Worm (Caenorhabditis elegans) whole organism, early embryonic: Measurements from ENCODE around the gene twk-6.

Experiments
- B0310.2 ChIP-seq: sonication (generic microtip); optimal IDR thresholded peaks from 2 replicates; lab custom pipeline; 2016; ENCODE audit warnings: mild to moderate bottlenecking, missing genetic modification characterization, missing compliant biosample characterization
- F13C5.2 ChIP-seq: sonication (generic microtip); optimal IDR thresholded peaks from 2 replicates; lab custom pipeline; 2017; ENCODE audit warnings: mild to moderate bottlenecking, missing genetic modification characterization, inconsistent platforms, missing compliant biosample characterization
- aly-1 ChIP-seq: sonication (generic microtip); optimal IDR thresholded peaks from 2 replicates; lab custom pipeline; 2016; ENCODE audit warnings: missing genetic modification characterization, missing compliant biosample characterization
- ama-1 ChIP-seq: fragments of 150-350 bp; optimal IDR thresholded peaks from 2 replicates; lab custom pipeline; 2014
- ceh-13 ChIP-seq: fragments of 200-800 bp; sonication (Bioruptor generic); optimal IDR thresholded peaks from 2 replicates; lab custom pipeline; 2018; ENCODE audit warnings: mild to moderate bottlenecking, missing genetic modification characterization, missing compliant biosample characterization
- ceh-36 ChIP-seq: sonication (generic microtip); optimal IDR thresholded peaks from 2 replicates; lab custom pipeline; 2016; ENCODE audit warnings: missing genetic modification characterization, inconsistent platforms, missing compliant biosample characterization
- ets-7 ChIP-seq: sonication (generic microtip); optimal IDR thresholded peaks from 2 replicates; lab custom pipeline; 2016; ENCODE audit warnings: missing genotype, missing genetic modification characterization, missing compliant biosample characterization
- flt-1 ChIP-seq: fragments of 200-800 bp; sonication (Bioruptor generic); IDR thresholded peaks from 2 replicates; pipeline ENCODE4 v1.3.6; 2022; ENCODE audit warnings: missing genetic modification characterization, missing compliant biosample characterization
- hmbx-1 ChIP-seq: sonication (generic microtip); optimal IDR thresholded peaks from 2 replicates; lab custom pipeline; 2016; ENCODE audit warnings: mild to moderate bottlenecking, missing genetic modification characterization, missing compliant biosample characterization
- hmg-4 ChIP-seq: fragments of 200-800 bp; sonication (Bioruptor generic); optimal IDR thresholded peaks from 2 replicates; lab custom pipeline; 2018; ENCODE audit warnings: mild to moderate bottlenecking, missing genetic modification characterization, missing compliant biosample characterization
- hnd-1 ChIP-seq: sonication (generic microtip); optimal IDR thresholded peaks from 2 replicates; lab custom pipeline; 2016; ENCODE audit warnings: missing genetic modification characterization, missing compliant biosample characterization
- pes-1 ChIP-seq: fragments of 200-800 bp; sonication (Bioruptor generic); IDR thresholded peaks from 2 replicates; pipeline ENCODE4 v1.3.6; 2022; ENCODE audit warnings: missing genetic modification reagents, missing genetic modification characterization, missing compliant biosample characterization
- scrt-1 ChIP-seq: fragments of 200-800 bp; sonication (Bioruptor generic); IDR thresholded peaks from 2 replicates; pipeline ENCODE4 v1.3.6; 2022; ENCODE audit warnings: missing genetic modification characterization, missing compliant biosample characterization
- sea-1 ChIP-seq: fragments of 200-800 bp; sonication (Bioruptor generic); conservative IDR thresholded peaks from 2 replicates; pipeline ENCODE4 v1.3.6; 2022; ENCODE audit warnings: missing genetic modification characterization, missing compliant biosample characterization
- tbx-11 ChIP-seq: fragments of 200-800 bp; sonication (Bioruptor generic); IDR thresholded peaks from 2 replicates; pipeline ENCODE4 v1.3.6; 2022; ENCODE audit warnings: missing genetic modification characterization, missing compliant biosample characterization
- tbx-37 ChIP-seq: fragments of 200-800 bp; sonication (Bioruptor generic); conservative IDR thresholded peaks from 2 replicates; pipeline ENCODE4 v1.3.6; 2022; ENCODE audit warnings: missing genetic modification reagents, missing genetic modification characterization, missing compliant biosample characterization
- tra-4 ChIP-seq: sonication (generic microtip); optimal IDR thresholded peaks from 2 replicates; lab custom pipeline; 2017; ENCODE audit warnings: missing genetic modification characterization, missing compliant biosample characterization

twk-6 gene

DNA sequence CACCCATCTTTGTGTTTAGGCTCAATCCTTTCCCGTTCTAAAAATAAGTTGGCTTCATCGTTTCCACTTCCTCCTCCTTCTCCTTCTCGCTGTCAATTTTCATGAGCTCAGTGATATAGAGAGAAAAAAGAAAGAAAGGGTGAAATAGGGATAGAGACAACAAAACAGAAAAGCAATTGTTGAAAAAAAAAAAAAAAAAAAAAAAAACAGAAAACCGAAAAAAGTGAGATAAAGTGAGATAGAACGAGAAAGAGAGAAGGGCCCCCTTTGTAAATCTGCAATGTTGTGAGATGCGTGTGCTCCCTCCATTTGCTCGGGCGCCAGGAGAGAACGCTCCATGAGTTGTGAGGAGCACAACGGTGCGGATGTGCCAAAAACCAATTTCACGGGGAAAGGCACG is 18.8 kb upstream of the twk-6 start:
- TF ChIP-seq hmg-4 (GFP tag; lab: Kevin White, UChicago) (no peak), hmbx-1 (tag; lab: Kevin White, UChicago) (no peak), sea-1 (no peak), scrt-1 (GFP tag; lab: Robert Waterston, UW) (no peak), aly-1 (tag; lab: Kevin White, UChicago) (no peak), tbx-11 (no peak), flt-1 (GFP tag; lab: Robert Waterston, UW) (no peak), pes-1 (GFP tag; lab: Robert Waterston, UW) (no peak), ceh-36 (tag; lab: Kevin White, UChicago) (no peak), B0310.2 (tag; lab: Kevin White, UChicago) (no peak), ceh-13 (GFP tag; lab: Kevin White, UChicago) (no peak), ets-7 (tag; lab: Kevin White, UChicago) (no peak), ama-1 (lab: Kevin White, UChicago) (no peak)

- TF ChIP-seq ceh-13 (GFP tag; lab: Kevin White, UChicago) (no peak), scrt-1 (GFP tag; lab: Robert Waterston, UW) (no peak), pes-1 (GFP tag; lab: Robert Waterston, UW) (no peak), tbx-37 (GFP tag; lab: Robert Waterston, UW) (no peak), tra-4 (tag; lab: Kevin White, UChicago) (no peak), hmbx-1 (tag; lab: Kevin White, UChicago) (no peak), hnd-1 (tag; lab: Kevin White, UChicago) (no peak), sea-1 (no peak), B0310.2 (tag; lab: Kevin White, UChicago) (no peak), aly-1 (tag; lab: Kevin White, UChicago) (no peak), ama-1 (lab: Kevin White, UChicago) (no peak)
Measured at ce11 chrIII:4731295-4731988, 11.3 kb upstream of the twk-6 start, which contains the start of gene F17C8.3. F17C8.3 (plus strand) TSS chrIII:4731938.

DNA sequence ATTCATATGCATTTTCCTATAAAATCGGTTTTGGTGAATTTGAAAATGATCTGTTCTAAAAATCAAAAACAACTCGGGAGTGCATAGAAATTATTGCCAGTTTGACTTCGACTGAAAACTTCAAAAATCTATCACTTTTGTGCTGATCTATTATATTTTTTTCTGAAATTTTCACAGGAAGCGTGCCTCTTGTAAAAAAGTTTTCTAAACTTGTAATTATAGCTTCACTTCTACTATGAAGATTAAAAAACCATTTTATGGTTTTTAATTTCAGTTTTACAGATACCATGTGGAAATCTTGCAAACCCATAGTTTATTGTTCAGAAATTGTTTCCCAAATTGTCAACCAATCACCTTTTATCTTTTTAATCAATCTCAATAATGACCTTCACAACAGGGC is 8.7 kb upstream of the twk-6 start, which contains the start of gene F17C8.9:
TSS of gene F17C8.9 (plus strand) at position 301 of the 400 bp plus-strand sequence.
- no peak for TF ChIP-seq ceh-36 (tag; lab: Kevin White, UChicago)
- TF ChIP-seq ama-1 (lab: Kevin White, UChicago) = no peak
- TF ChIP-seq sea-1 = no peak
- no peak for TF ChIP-seq B0310.2 (tag; lab: Kevin White, UChicago)

- TF ChIP-seq aly-1 (tag; lab: Kevin White, UChicago) = no peak
- TF ChIP-seq tra-4 (tag; lab: Kevin White, UChicago) = no peak
- no peak for TF ChIP-seq flt-1 (GFP tag; lab: Robert Waterston, UW)
- no peak for TF ChIP-seq B0310.2 (tag; lab: Kevin White, UChicago)
- no peak for TF ChIP-seq hmg-4 (GFP tag; lab: Kevin White, UChicago)
- TF ChIP-seq pes-1 (GFP tag; lab: Robert Waterston, UW) = no peak
- no peak for TF ChIP-seq tbx-11
- TF ChIP-seq ceh-36 (tag; lab: Kevin White, UChicago) = no peak
- TF ChIP-seq hnd-1 (tag; lab: Kevin White, UChicago) = no peak
- no peak for TF ChIP-seq hmbx-1 (tag; lab: Kevin White, UChicago)
- TF ChIP-seq ceh-13 (GFP tag; lab: Kevin White, UChicago) = no peak
- TF ChIP-seq sea-1 = no peak
- no peak for TF ChIP-seq ama-1 (lab: Kevin White, UChicago)
- no peak for TF ChIP-seq ets-7 (tag; lab: Kevin White, UChicago)
- TF ChIP-seq F13C5.2 = no peak
- no peak for TF ChIP-seq scrt-1 (GFP tag; lab: Robert Waterston, UW)
- no peak for TF ChIP-seq tbx-37 (GFP tag; lab: Robert Waterston, UW)
Measured at ce11 chrIII:4735443-4735842, 7.3 kb upstream of the twk-6 start, which contains the start of gene F17C8.7. F17C8.7 (plus strand) TSS chrIII:4735743.

ce11 chrIII:4739975-4740374 is 2.7 kb upstream of the twk-6 start, which contains the start of gene ras-2:
ras-2 (minus strand) TSS chrIII:4740075.
- TF ChIP-seq sea-1 (no peak), tbx-37 (GFP tag; lab: Robert Waterston, UW) (no peak), scrt-1 (GFP tag; lab: Robert Waterston, UW) (no peak)

DNA sequence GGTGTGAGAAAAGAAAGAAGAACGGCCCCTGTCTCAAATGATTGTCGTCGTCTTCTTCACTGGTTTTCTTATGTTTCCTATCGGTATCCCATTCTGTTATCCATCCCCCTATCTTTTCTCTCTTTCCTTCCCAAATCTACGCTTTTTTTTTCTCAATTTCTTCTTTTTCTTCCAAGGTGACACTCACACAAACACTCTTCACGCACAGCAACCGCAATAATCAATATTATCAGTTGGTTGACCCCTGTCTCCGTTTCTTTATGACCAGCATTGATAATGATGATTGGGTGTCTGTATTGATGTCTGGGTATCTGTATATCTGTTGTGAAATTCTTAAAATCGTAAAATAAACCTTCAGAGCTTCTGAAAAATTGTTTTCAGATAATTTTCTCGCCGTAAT is 1.9 kb upstream of the twk-6 start:
- TF ChIP-seq flt-1 (GFP tag; lab: Robert Waterston, UW) (no peak), ama-1 (lab: Kevin White, UChicago) (no peak), tbx-37 (GFP tag; lab: Robert Waterston, UW) (no peak), ceh-13 (GFP tag; lab: Kevin White, UChicago) (no peak), F13C5.2 (no peak), aly-1 (tag; lab: Kevin White, UChicago) (no peak), tra-4 (tag; lab: Kevin White, UChicago) (no peak), B0310.2 (tag; lab: Kevin White, UChicago) (no peak), sea-1 (no peak), hnd-1 (tag; lab: Kevin White, UChicago) (no peak), hmg-4 (GFP tag; lab: Kevin White, UChicago) (no peak), hmbx-1 (tag; lab: Kevin White, UChicago) (no peak), tbx-11 (no peak), ets-7 (tag; lab: Kevin White, UChicago) (no peak)

DNA sequence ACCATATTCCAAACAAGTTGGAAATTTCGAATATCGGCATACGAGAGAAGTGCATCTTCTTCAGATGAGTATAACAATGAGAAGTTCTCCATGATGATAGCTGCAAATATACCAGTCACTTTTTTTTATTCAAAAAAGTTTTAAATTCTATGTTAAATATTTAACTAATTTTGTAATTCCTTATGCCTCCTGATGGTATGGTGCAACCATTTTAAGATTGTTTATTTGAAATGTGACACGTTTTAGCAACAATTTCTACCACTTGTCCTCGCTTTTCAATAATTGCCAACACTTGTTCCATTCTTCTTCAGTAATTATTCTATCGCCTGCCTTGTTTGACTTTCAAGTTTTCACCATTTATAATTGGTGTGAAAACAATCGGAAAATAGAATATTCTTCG is 3.2 kb downstream of the twk-6 start, which contains the start of gene F17C8.6:
TSS of gene F17C8.6 (minus strand) at position 101 of the 400 bp plus-strand sequence.
- no peak for TF ChIP-seq tra-4 (tag; lab: Kevin White, UChicago)
- no peak for TF ChIP-seq hnd-1 (tag; lab: Kevin White, UChicago)
- no peak for TF ChIP-seq flt-1 (GFP tag; lab: Robert Waterston, UW)
- no peak for TF ChIP-seq hmbx-1 (tag; lab: Kevin White, UChicago)
- TF ChIP-seq F13C5.2 = no peak
- no peak for TF ChIP-seq ets-7 (tag; lab: Kevin White, UChicago)
- TF ChIP-seq pes-1 (GFP tag; lab: Robert Waterston, UW) = no peak
- TF ChIP-seq sea-1 = no peak
- TF ChIP-seq ceh-36 (tag; lab: Kevin White, UChicago) = no peak
- no peak for TF ChIP-seq tbx-37 (GFP tag; lab: Robert Waterston, UW)
- no peak for TF ChIP-seq aly-1 (tag; lab: Kevin White, UChicago)
- no peak for TF ChIP-seq scrt-1 (GFP tag; lab: Robert Waterston, UW)
- TF ChIP-seq tbx-11 = no peak
- TF ChIP-seq B0310.2 (tag; lab: Kevin White, UChicago) = no peak
- no peak for TF ChIP-seq ceh-13 (GFP tag; lab: Kevin White, UChicago)
- TF ChIP-seq hmg-4 (GFP tag; lab: Kevin White, UChicago) = no peak
